Worm (Caenorhabditis elegans): Measurements from ENCODE around the gene ttr-50.
A peak's percentile ranks its signal among the peaks of the same experiment; 100 is the strongest.

ttr-50 gene

ce11 chrIV:11604909-11605308 lies 35.9 kb downstream of the ttr-50 start, which contains the start of the genes ragc-1 and Y24F12A.1:
Gene ragc-1, minus strand, starts transcription at chrIV:11604933.
Gene Y24F12A.1, plus strand, starts transcription at chrIV:11605254.
- TF ChIP-seq W03F9.2 (tag; optimal IDR thresholded peaks at IDR 0.05): peak; percentile 89
- no peak for TF ChIP-seq dao-5 (tag; optimal IDR thresholded peaks at IDR 0.05)
- TF ChIP-seq him-1 (tag; optimal IDR thresholded peaks at IDR 0.05): no peak

- TF ChIP-seq dao-5 (tag; optimal IDR thresholded peaks at IDR 0.05) (no peak), W03F9.2 (tag; optimal IDR thresholded peaks at IDR 0.05) (no peak), him-1 (tag; optimal IDR thresholded peaks at IDR 0.05) (no peak)
Measured at ce11 chrIV:11603265-11603840, 37.5 kb downstream of the ttr-50 start.

- TF ChIP-seq W03F9.2 (tag; optimal IDR thresholded peaks at IDR 0.05) (no peak), dao-5 (tag; optimal IDR thresholded peaks at IDR 0.05) (no peak), him-1 (tag; optimal IDR thresholded peaks at IDR 0.05) (no peak)
Measured at ce11 chrIV:11602498-11603068, 38.2 kb downstream of the ttr-50 start, which contains the start of gene rps-11. Gene rps-11, plus strand, starts transcription at chrIV:11602641.

- TF ChIP-seq him-1 (tag; optimal IDR thresholded peaks at IDR 0.05): peak; percentile 38
- TF ChIP-seq dao-5 (tag; optimal IDR thresholded peaks at IDR 0.05): no peak
- peak; percentile 88 for TF ChIP-seq W03F9.2 (tag; optimal IDR thresholded peaks at IDR 0.05)
Measured at ce11 chrIV:11601721-11602405, 39.0 kb downstream of the ttr-50 start.

- TF ChIP-seq dao-5 (tag; optimal IDR thresholded peaks at IDR 0.05) (no peak), him-1 (tag; optimal IDR thresholded peaks at IDR 0.05) (no peak), W03F9.2 (tag; optimal IDR thresholded peaks at IDR 0.05) (no peak)
Measured at ce11 chrIV:11599717-11600116, 41.1 kb downstream of the ttr-50 start.

- TF ChIP-seq him-1 (tag; optimal IDR thresholded peaks at IDR 0.05) (no peak), dao-5 (tag; optimal IDR thresholded peaks at IDR 0.05) (no peak), W03F9.2 (tag; optimal IDR thresholded peaks at IDR 0.05) (no peak)
Measured at ce11 chrIV:11597079-11597478, 43.7 kb downstream of the ttr-50 start.

ce11 chrIV:11594191-11594673 lies 46.6 kb downstream of the ttr-50 start, which contains the start of gene mig-38:
Gene mig-38, plus strand, starts transcription at chrIV:11594244.
- TF ChIP-seq W03F9.2 (tag; optimal IDR thresholded peaks at IDR 0.05) (no peak), dao-5 (tag; optimal IDR thresholded peaks at IDR 0.05) (no peak), him-1 (tag; optimal IDR thresholded peaks at IDR 0.05) (peak; percentile 23)

- TF ChIP-seq W03F9.2 (tag; optimal IDR thresholded peaks at IDR 0.05): peak; percentile 43
- no peak for TF ChIP-seq him-1 (tag; optimal IDR thresholded peaks at IDR 0.05)
- TF ChIP-seq dao-5 (tag; optimal IDR thresholded peaks at IDR 0.05): no peak
Measured at ce11 chrIV:11593415-11594190, 47.2 kb downstream of the ttr-50 start, which contains the start of gene F40F11.3. Gene F40F11.3, minus strand, starts transcription at chrIV:11594003.

- TF ChIP-seq dao-5 (tag; optimal IDR thresholded peaks at IDR 0.05) (no peak), him-1 (tag; optimal IDR thresholded peaks at IDR 0.05) (no peak), W03F9.2 (tag; optimal IDR thresholded peaks at IDR 0.05) (peak; percentile 88)
Measured at ce11 chrIV:11592820-11593219, 48.0 kb downstream of the ttr-50 start.

ce11 chrIV:11592165-11592564 lies 48.6 kb downstream of the ttr-50 start, which contains the start of gene spe-36:
Gene spe-36, minus strand, starts transcription at chrIV:11592265.
- TF ChIP-seq dao-5 (tag; optimal IDR thresholded peaks at IDR 0.05): no peak
- TF ChIP-seq him-1 (tag; optimal IDR thresholded peaks at IDR 0.05): no peak
- no peak for TF ChIP-seq W03F9.2 (tag; optimal IDR thresholded peaks at IDR 0.05)

Measured in whole organism, L4/young adult.